Fruit fly (Drosophila melanogaster) whole organism, embryonic: Measurements from ENCODE around the gene Fatp1.

Experiments
- Abd-B ChIP-seq: fragments of 200-800 bp; sonication (Bioruptor generic); optimal IDR thresholded peaks from 2 replicates; lab custom pipeline; 2018; ENCODE audit warnings: missing biosample characterization, mild to moderate bottlenecking, missing genetic modification characterization, moderate library complexity
- Aef1 ChIP-seq: fragments of 200-800 bp; sonication (Bioruptor generic); IDR thresholded peaks from 3 replicates; pipeline ENCODE4 v1.3.6; 2022; ENCODE audit warnings: missing biosample characterization, missing genetic modification characterization
- Awh ChIP-seq: fragments of 200-800 bp; sonication (Bioruptor generic); IDR thresholded peaks from 2 replicates; pipeline ENCODE4, ENCODE4 v1.3.6; 2022; ENCODE audit warnings: missing biosample characterization, missing genetic modification characterization
- B-H2 ChIP-seq: fragments of 200-800 bp; sonication (Bioruptor generic); optimal IDR thresholded peaks from 2 replicates; lab custom pipeline; 2018; ENCODE audit warnings: missing biosample characterization, mild to moderate bottlenecking, missing genetic modification characterization
- CG17328 ChIP-seq: fragments of 200-800 bp; sonication (Bioruptor generic); IDR thresholded peaks from 2 replicates; pipeline ENCODE4 v1.3.6; 2022; ENCODE audit warnings: missing biosample characterization, missing genetic modification characterization
- CG2199 ChIP-seq: fragments of 200-800 bp; sonication (Bioruptor generic); IDR thresholded peaks from 3 replicates; pipeline ENCODE4 v1.3.6; 2022; ENCODE audit warnings: missing biosample characterization, missing genetic modification characterization
- CG3065 ChIP-seq: fragments of 200-800 bp; sonication (Bioruptor generic); optimal IDR thresholded peaks from 2 replicates; lab custom pipeline; 2016; ENCODE audit warnings: missing biosample characterization, missing genetic modification characterization
- CG34422 ChIP-seq: fragments of 200-800 bp; sonication (Bioruptor generic); IDR thresholded peaks from 3 replicates; pipeline ENCODE4 v1.3.6; 2022; ENCODE audit warnings: missing biosample characterization, missing genetic modification characterization
- CG6689 ChIP-seq: fragments of 200-800 bp; sonication (Bioruptor generic); IDR thresholded peaks from 2 replicates; pipeline ENCODE4 v1.3.6; 2022; ENCODE audit warnings: missing biosample characterization, missing genetic modification characterization
- CG7928 ChIP-seq: fragments of 200-800 bp; sonication (Bioruptor generic); optimal IDR thresholded peaks from 2 replicates; lab custom pipeline; 2017; ENCODE audit warnings: missing biosample characterization, mild to moderate bottlenecking, missing genetic modification characterization
- CG8359 ChIP-seq: fragments of 200-800 bp; sonication (Bioruptor generic); optimal IDR thresholded peaks from 2 replicates; lab custom pipeline; 2017; ENCODE audit warnings: missing biosample characterization, mild to moderate bottlenecking, missing genetic modification characterization, borderline replicate concordance
- CG9437 ChIP-seq: fragments of 200-800 bp; sonication (Bioruptor generic); optimal IDR thresholded peaks from 2 replicates; lab custom pipeline; 2018; ENCODE audit warnings: missing biosample characterization, mild to moderate bottlenecking, missing genetic modification characterization
- CG9609 ChIP-seq: fragments of 200-800 bp; sonication (Bioruptor generic); optimal IDR thresholded peaks from 3 replicates; lab custom pipeline; 2016; ENCODE audit warnings: missing biosample characterization, missing genetic modification characterization
- CTCF ChIP-seq: fragments of 200-800 bp; sonication (Bioruptor generic); optimal IDR thresholded peaks from 2 replicates; lab custom pipeline; 2017; ENCODE audit warnings: missing biosample characterization, mild to moderate bottlenecking, missing genetic modification characterization, moderate library complexity
- D19B ChIP-seq: fragments of 200-800 bp; sonication (Bioruptor generic); optimal IDR thresholded peaks from 2 replicates; lab custom pipeline; 2017; ENCODE audit warnings: missing biosample characterization, mild to moderate bottlenecking, missing genetic modification characterization
- Fer3 ChIP-seq: fragments of 200-800 bp; sonication (Bioruptor generic); optimal IDR thresholded peaks from 2 replicates; lab custom pipeline; 2018; ENCODE audit warnings: missing biosample characterization, mild to moderate bottlenecking, missing genetic modification characterization, moderate library complexity
- GATAe ChIP-seq: fragments of 200-800 bp; sonication (Bioruptor generic); conservative IDR thresholded peaks from 2 replicates; pipeline ENCODE4 v1.3.6; 2022; ENCODE audit warnings: missing biosample characterization, missing genetic modification characterization
- Hand ChIP-seq: fragments of 200-800 bp; sonication (Bioruptor generic); optimal IDR thresholded peaks from 2 replicates; lab custom pipeline; 2017; ENCODE audit warnings: mild to moderate bottlenecking, missing biosample characterization, missing genetic modification reagents, missing genetic modification characterization
- Hmr ChIP-seq: fragments of 200-800 bp; sonication (Bioruptor generic); optimal IDR thresholded peaks from 3 replicates; lab custom pipeline; 2017; ENCODE audit warnings: mild to moderate bottlenecking, missing biosample characterization, missing genetic modification reagents, missing genetic modification characterization
- Hmx ChIP-seq: fragments of 200-800 bp; sonication (Bioruptor generic); optimal IDR thresholded peaks from 2 replicates; lab custom pipeline; 2016; ENCODE audit warnings: missing biosample characterization, missing genetic modification characterization
- Hr51 ChIP-seq, 2 experiments: fragments of 200-800 bp; sonication (Bioruptor generic); optimal IDR thresholded peaks; 2 replicates in 1 of 2; 3 replicates in 1 of 2; lab custom pipeline; 2016 to 2018; ENCODE audit warnings: missing biosample characterization in 2 of 2, missing genetic modification characterization in 2 of 2, mild to moderate bottlenecking in 1 of 2, moderate library complexity in 1 of 2
- Lim3 ChIP-seq: fragments of 200-800 bp; sonication (Bioruptor generic); IDR thresholded peaks from 2 replicates; pipeline ENCODE4 v1.3.6; 2022; ENCODE audit warnings: missing biosample characterization, missing genetic modification characterization
- MESR4 ChIP-seq: fragments of 200-800 bp; sonication (Bioruptor generic); optimal IDR thresholded peaks from 2 replicates; lab custom pipeline; 2018; ENCODE audit warnings: missing biosample characterization, mild to moderate bottlenecking, missing genetic modification characterization, moderate library complexity
- MTF-1 ChIP-seq: fragments of 200-800 bp; sonication (Bioruptor generic); optimal IDR thresholded peaks from 2 replicates; lab custom pipeline; 2018; ENCODE audit warnings: missing biosample characterization, mild to moderate bottlenecking, missing genetic modification characterization, borderline replicate concordance
- Max ChIP-seq: fragments of 200-800 bp; sonication (Bioruptor generic); optimal IDR thresholded peaks from 2 replicates; lab custom pipeline; 2016; ENCODE audit warnings: missing biosample characterization, mild to moderate bottlenecking, missing genetic modification characterization
- Ssrp ChIP-seq: fragments of 200-800 bp; sonication (Bioruptor generic); optimal IDR thresholded peaks from 2 replicates; lab custom pipeline; 2018; ENCODE audit warnings: missing biosample characterization, mild to moderate bottlenecking, missing genetic modification characterization, moderate library complexity
- Stat92E ChIP-seq, 3 experiments: fragments of >200 bp in 2 of 3; fragments of 200-800 bp in 1 of 3; sonication (Bioruptor generic) in 1 of 3; optimal IDR thresholded peaks; 2 replicates each; lab custom pipeline; 2017 to 2019; ENCODE audit warnings: missing biosample characterization in 3 of 3, missing genetic modification characterization in 3 of 3, mild to moderate bottlenecking in 1 of 3, moderate library complexity in 1 of 3
- ci ChIP-seq: fragments of 200-800 bp; sonication (Bioruptor generic); IDR thresholded peaks from 3 replicates; pipeline ENCODE4 v1.3.6; 2022; ENCODE audit warnings: missing biosample characterization, missing genetic modification characterization
- croc ChIP-seq: fragments of 200-800 bp; sonication (Bioruptor generic); conservative IDR thresholded peaks from 3 replicates; pipeline ENCODE4 v1.3.6; 2022; ENCODE audit warnings: missing biosample characterization, missing genetic modification characterization
- crol ChIP-seq: fragments of 200-800 bp; sonication (Bioruptor generic); IDR thresholded peaks from 2 replicates; pipeline ENCODE4 v1.3.6; 2022; ENCODE audit warnings: missing biosample characterization, missing genetic modification characterization
- danr ChIP-seq: fragments of 200-800 bp; sonication (Bioruptor generic); IDR thresholded peaks from 2 replicates; pipeline ENCODE4 v1.3.6; 2022; ENCODE audit warnings: missing biosample characterization, missing genetic modification characterization
- dpn ChIP-seq, 2 experiments: fragments of 200-800 bp; sonication (Bioruptor generic); optimal IDR thresholded peaks; 3 replicates each; lab custom pipeline; 2016; ENCODE audit warnings: missing biosample characterization in 2 of 2, missing genetic modification characterization in 2 of 2
- dysf ChIP-seq: fragments of 200-800 bp; sonication (Bioruptor generic); IDR thresholded peaks from 3 replicates; pipeline ENCODE4 v1.3.6; 2022; ENCODE audit warnings: missing biosample characterization, missing genetic modification characterization
- exex ChIP-seq: fragments of 200-800 bp; sonication (Bioruptor generic); optimal IDR thresholded peaks from 4 replicates; lab custom pipeline; 2018; ENCODE audit warnings: missing biosample characterization, mild to moderate bottlenecking, missing genetic modification characterization, moderate library complexity
- gt ChIP-seq: fragments of 200-800 bp; sonication (Bioruptor generic); IDR thresholded peaks from 2 replicates; pipeline ENCODE4 v1.3.6; 2022; ENCODE audit warnings: missing biosample characterization, missing genetic modification characterization
- her ChIP-seq: fragments of 200-800 bp; sonication (Bioruptor generic); optimal IDR thresholded peaks from 2 replicates; lab custom pipeline; 2016; ENCODE audit warnings: missing biosample characterization, missing genetic modification characterization
- hth ChIP-seq: fragments of >200 bp; optimal IDR thresholded peaks from 2 replicates; lab custom pipeline; 2017; ENCODE audit warnings: inconsistent platforms
- ken ChIP-seq: fragments of 200-800 bp; sonication (Bioruptor generic); IDR thresholded peaks from 3 replicates; pipeline ENCODE4 v1.3.6; 2022; ENCODE audit warnings: missing biosample characterization, missing genetic modification characterization
- kni ChIP-seq: fragments of 200-800 bp; sonication (Bioruptor generic); optimal IDR thresholded peaks from 3 replicates; lab custom pipeline; 2017; ENCODE audit warnings: mild to moderate bottlenecking, missing biosample characterization, missing genetic modification reagents, missing genetic modification characterization
- lab ChIP-seq: fragments of 200-800 bp; sonication (Bioruptor generic); optimal IDR thresholded peaks from 3 replicates; lab custom pipeline; 2017; ENCODE audit warnings: missing biosample characterization, missing genetic modification characterization, mild to moderate bottlenecking, moderate library complexity, missing genetic modification reagents
- mirr ChIP-seq: fragments of 200-800 bp; sonication (Bioruptor generic); optimal IDR thresholded peaks from 3 replicates; lab custom pipeline; 2018; ENCODE audit warnings: missing biosample characterization, mild to moderate bottlenecking, missing genetic modification characterization
- nerfin-1 ChIP-seq: fragments of 200-800 bp; sonication (Bioruptor generic); optimal IDR thresholded peaks from 3 replicates; lab custom pipeline; 2019; ENCODE audit warnings: missing biosample characterization, mild to moderate bottlenecking, missing genetic modification characterization, moderate library complexity
- otp ChIP-seq: fragments of 200-800 bp; sonication (Bioruptor generic); IDR thresholded peaks from 3 replicates; pipeline ENCODE4, ENCODE4 v1.3.6; 2022; ENCODE audit warnings: missing biosample characterization, missing genetic modification characterization
- pros ChIP-seq: fragments of 200-800 bp; sonication (Bioruptor generic); optimal IDR thresholded peaks from 3 replicates; lab custom pipeline; 2019; ENCODE audit warnings: missing biosample characterization, mild to moderate bottlenecking, missing genetic modification characterization, moderate library complexity
- sens-2 ChIP-seq: fragments of 200-800 bp; sonication (Bioruptor generic); IDR thresholded peaks from 2 replicates; pipeline ENCODE4 v1.3.6; 2022; ENCODE audit warnings: missing biosample characterization, missing genetic modification characterization
- shn ChIP-seq: fragments of 200-800 bp; sonication (Bioruptor generic); optimal IDR thresholded peaks from 3 replicates; lab custom pipeline; 2016; ENCODE audit warnings: missing biosample characterization, missing genetic modification characterization
- so ChIP-seq: fragments of 200-800 bp; sonication (Bioruptor generic); IDR thresholded peaks from 3 replicates; pipeline ENCODE4 v1.3.6; 2022; ENCODE audit warnings: missing biosample characterization, missing genetic modification characterization
- sr ChIP-seq: fragments of 200-800 bp; sonication (Bioruptor generic); IDR thresholded peaks from 3 replicates; pipeline ENCODE4 v1.3.6; 2022; ENCODE audit warnings: missing biosample characterization, missing genetic modification characterization
- tin ChIP-seq: fragments of 200-800 bp; sonication (Bioruptor generic); optimal IDR thresholded peaks from 3 replicates; lab custom pipeline; 2016; ENCODE audit warnings: missing biosample characterization, missing genetic modification characterization
- vnd ChIP-seq: fragments of 200-800 bp; sonication (Bioruptor generic); IDR thresholded peaks from 3 replicates; pipeline ENCODE4 v1.3.6; 2022; ENCODE audit warnings: missing biosample characterization, missing genetic modification characterization; ENCODE audit not compliant: partially characterized antibody
- vvl ChIP-seq: fragments of 200-800 bp; sonication (Bioruptor generic); IDR thresholded peaks from 2 replicates; pipeline ENCODE4 v1.3.6; 2022; ENCODE audit warnings: missing biosample characterization, missing genetic modification characterization
- yki ChIP-seq: fragments of >200 bp; optimal IDR thresholded peaks from 3 replicates; lab custom pipeline; 2018

The Fatp1 gene

DNA sequence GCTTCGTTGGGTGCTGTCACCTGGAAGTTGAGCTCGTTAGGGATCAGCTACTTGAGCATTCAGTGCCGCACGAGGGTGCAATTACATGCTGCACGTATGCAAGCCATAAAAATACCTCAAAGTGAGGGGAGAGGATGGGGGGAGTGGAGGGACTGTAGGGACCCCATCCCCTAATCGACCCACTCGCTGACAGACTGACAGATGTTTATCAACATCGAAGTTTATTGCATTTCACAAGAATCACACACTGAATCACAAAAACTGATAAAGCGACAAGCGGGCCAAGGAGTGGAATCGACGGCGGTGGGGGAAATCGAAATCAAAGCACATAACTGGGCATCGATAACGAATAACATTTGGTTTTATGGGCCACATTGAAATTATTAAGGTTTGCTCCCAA, 37.7 kb upstream of the Fatp1 start (continued):
- TF ChIP-seq lab: peak; percentile 42
- TF ChIP-seq CG17328 (GFP tag; lab: Robert Waterston, UW): no peak
- no peak for TF ChIP-seq CG9609
- TF ChIP-seq GATAe (GFP tag; lab: Robert Waterston, UW): 0 out of 2 replicates have a peak, but pooled peaks have one; percentile 11
- no peak for TF ChIP-seq otp
- TF ChIP-seq danr: no peak
- TF ChIP-seq gt (GFP tag; lab: Robert Waterston, UW): no peak
- TF ChIP-seq dpn (GFP tag; optimal IDR thresholded peaks at IDR 0.05; lab: Kevin White, UChicago): no peak
- no peak for TF ChIP-seq shn (GFP tag; lab: Kevin White, UChicago)
- no peak for TF ChIP-seq sr (GFP tag; lab: Robert Waterston, UW)
- no peak for TF ChIP-seq nerfin-1
- peak; percentile 61 for TF ChIP-seq exex (tag; lab: Kevin White, UChicago)
- peak in 1 of 3 experiments; percentile 86 for TF ChIP-seq Stat92E (GFP tag; optimal IDR thresholded peaks at IDR 0.05; lab: Kevin White, UChicago)
- no peak for TF ChIP-seq CG8359 (GFP tag; lab: Kevin White, UChicago)
- TF ChIP-seq Max: no peak
- TF ChIP-seq CG6689 (GFP tag; lab: Robert Waterston, UW): no peak
- peak; percentile 41 for TF ChIP-seq Abd-B (GFP tag; lab: Kevin White, UChicago)
- TF ChIP-seq ken: no peak
- TF ChIP-seq CG3065 (GFP tag; lab: Kevin White, UChicago): no peak
- no peak for TF ChIP-seq CTCF (GFP tag; lab: Kevin White, UChicago)
- no peak for TF ChIP-seq B-H2
- no peak for TF ChIP-seq Hand
- TF ChIP-seq ci: 0 out of 3 replicates have a peak, but pooled peaks have one; percentile 36
- TF ChIP-seq Aef1 (GFP tag; lab: Robert Waterston, UW): no peak
- TF ChIP-seq Fer3 (tag; lab: Kevin White, UChicago): no peak
- TF ChIP-seq vvl (GFP tag; lab: Robert Waterston, UW): peak; percentile 36; the same call in 1 of the 2 replicates
- 0 out of 3 replicates have a peak, but pooled peaks have one; percentile 29 for TF ChIP-seq vnd (GFP tag; lab: Robert Waterston, UW)
- TF ChIP-seq crol: peak; percentile 86
- no peak for TF ChIP-seq dysf (GFP tag; lab: Robert Waterston, UW)
- TF ChIP-seq Ssrp (tag; lab: Kevin White, UChicago): no peak
- no peak for TF ChIP-seq Awh
- peak; percentile 8; the same call in 1 of the 2 replicates for TF ChIP-seq Lim3
- peak; percentile 7 for TF ChIP-seq mirr (GFP tag; lab: Kevin White, UChicago)
- TF ChIP-seq D19B (GFP tag; lab: Kevin White, UChicago): no peak
- TF ChIP-seq hth (lab: Kevin White, UChicago): no peak
- no peak for TF ChIP-seq croc
- peak; percentile 42 for TF ChIP-seq kni (GFP tag; lab: Kevin White, UChicago)
- TF ChIP-seq yki (lab: Kevin White, UChicago): no peak
- no peak for TF ChIP-seq CG7928 (GFP tag; lab: Kevin White, UChicago)
- TF ChIP-seq so (GFP tag; lab: Robert Waterston, UW): no peak
- TF ChIP-seq CG9437 (GFP tag; lab: Kevin White, UChicago): no peak
- no peak for TF ChIP-seq tin (GFP tag; lab: Kevin White, UChicago)
- no peak for TF ChIP-seq her (GFP tag; lab: Kevin White, UChicago)
- TF ChIP-seq CG34422 (GFP tag; lab: Robert Waterston, UW): no peak
- peak; percentile 24 for TF ChIP-seq pros (GFP tag; lab: Kevin White, UChicago)
- TF ChIP-seq Hr51 (GFP tag; optimal IDR thresholded peaks at IDR 0.05; lab: Kevin White, UChicago): no peak
- TF ChIP-seq CG2199: peak; percentile 96
- no peak for TF ChIP-seq MTF-1
- TF ChIP-seq Hmr (GFP tag; lab: Kevin White, UChicago): no peak
- TF ChIP-seq sens-2 (GFP tag; lab: Robert Waterston, UW): peak; percentile 83
- TF ChIP-seq Hmx (GFP tag; lab: Kevin White, UChicago): no peak
- TF ChIP-seq MESR4: no peak
